Worm (Caenorhabditis elegans): ENCODE measurements around the gene irld-48.

DNA sequence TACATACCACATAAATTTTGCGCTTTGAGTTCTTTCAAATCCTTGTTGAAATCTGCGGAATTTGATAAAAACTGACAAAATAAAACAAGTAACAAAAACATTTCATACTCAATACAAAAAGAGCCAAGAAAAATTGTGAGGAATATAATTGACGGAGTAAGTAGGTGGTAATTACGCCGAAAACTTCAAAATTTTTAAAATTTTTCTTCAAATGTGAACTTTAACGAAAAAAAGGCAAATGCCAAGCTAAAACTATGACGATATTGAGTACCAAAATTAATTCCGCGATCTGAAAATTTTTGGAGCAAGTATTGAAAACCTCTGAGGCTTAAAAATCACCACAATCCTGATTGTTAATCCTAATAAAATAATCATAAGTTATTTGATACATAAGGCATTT lies 3.2 kb upstream of the irld-48 start, which contains the start of gene irld-51:
- TF ChIP-seq nhr-28 (tag; optimal IDR thresholded peaks at IDR 0.05), result no peak
- TF ChIP-seq elt-3 (tag; optimal IDR thresholded peaks at IDR 0.05), result no peak
- no peak for TF ChIP-seq blmp-1 (tag; optimal IDR thresholded peaks at IDR 0.05)
- no peak for TF ChIP-seq mls-2 (tag; optimal IDR thresholded peaks at IDR 0.05)

All from whole organism, mixed stage, embryonic.